Fruit fly (Drosophila melanogaster): ENCODE measurements around the gene CHOp24.

Gene CHOp24

dm6 chrX:4540430-4540932 is at the start of gene CHOp24, which contains the start of gene rb:
CHOp24 (plus strand) TSS chrX:4540908.
rb (minus strand) TSS chrX:4540626.
- TF ChIP-seq CG17801 (GFP tag; optimal IDR thresholded peaks at IDR 0.05; ENCODE audit: partially characterized antibody): peak; percentile 69

DNA sequence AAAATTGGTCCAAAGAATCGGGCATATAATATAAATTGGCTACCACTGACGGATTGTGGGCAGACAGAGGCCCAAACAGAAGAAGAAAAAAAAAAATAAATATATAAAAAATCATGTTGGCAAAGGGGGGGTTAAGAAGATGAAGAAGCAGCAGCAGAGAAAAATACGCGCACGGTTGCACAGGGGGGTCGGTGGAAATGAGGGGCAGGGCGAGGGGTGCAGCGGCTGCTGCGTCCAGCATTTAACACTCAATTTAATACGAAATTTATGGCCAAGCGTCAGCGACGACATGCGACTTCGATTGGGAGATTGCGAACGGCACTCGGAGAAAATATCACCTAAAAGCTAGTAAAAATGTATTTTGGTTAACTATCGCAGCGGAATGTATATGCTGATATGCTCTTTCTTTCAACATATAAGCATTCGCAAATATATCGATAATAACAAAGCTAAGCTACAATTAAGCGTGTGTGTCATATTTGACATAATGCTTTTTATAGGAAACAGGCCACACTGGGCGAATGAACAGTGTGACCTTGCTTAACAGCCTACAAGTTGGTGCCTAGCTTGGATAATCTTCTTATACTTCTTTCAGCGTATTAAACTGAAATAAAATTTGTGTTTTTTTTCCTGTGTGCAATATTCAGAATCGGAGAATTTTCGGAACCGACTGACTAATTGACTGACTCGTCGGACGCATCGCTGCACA is 47.4 kb upstream of the CHOp24 start:
- TF ChIP-seq CG17801 (GFP tag; optimal IDR thresholded peaks at IDR 0.05; ENCODE audit: partially characterized antibody): no peak

DNA sequence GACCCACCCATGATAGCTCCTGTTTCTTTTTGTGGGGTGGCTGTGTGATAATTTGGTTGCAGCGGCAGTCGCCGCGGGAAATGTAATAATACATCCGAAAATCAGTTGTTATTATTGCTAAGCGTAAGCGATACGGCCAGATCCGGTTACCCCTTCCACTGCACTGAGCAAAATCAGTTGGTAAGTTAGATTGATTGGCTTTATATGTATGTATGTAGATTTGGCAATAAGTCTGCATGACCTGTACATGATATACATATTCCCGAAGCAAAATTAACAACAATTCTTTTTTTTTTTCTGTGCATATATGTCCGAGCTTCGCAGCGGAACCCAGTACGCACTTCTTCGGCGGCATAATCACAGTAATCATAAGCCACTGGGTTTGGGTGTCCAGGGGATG is 42.5 kb upstream of the CHOp24 start:
- TF ChIP-seq CG17801 (GFP tag; optimal IDR thresholded peaks at IDR 0.05; ENCODE audit: partially characterized antibody): no peak

DNA sequence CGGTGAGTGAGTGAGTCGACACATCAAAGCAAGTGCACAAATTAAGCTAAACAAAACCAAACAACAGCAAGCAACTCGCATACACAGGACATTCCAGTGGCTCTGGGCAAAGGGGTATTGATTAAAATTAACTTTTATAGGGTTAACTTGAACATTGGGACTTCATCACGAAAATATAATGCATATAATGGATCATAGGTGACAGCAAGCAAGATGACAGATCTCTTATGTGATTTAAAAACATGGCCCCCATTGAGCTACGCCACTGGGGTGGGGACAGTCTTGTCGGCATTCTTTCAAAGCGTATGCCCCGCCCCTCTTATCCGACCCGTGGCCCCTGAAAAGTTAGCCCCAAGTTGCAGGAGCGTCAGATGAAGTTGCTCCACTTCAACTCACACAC is 37.2 kb upstream of the CHOp24 start:
- TF ChIP-seq CG17801 (GFP tag; optimal IDR thresholded peaks at IDR 0.05; ENCODE audit: partially characterized antibody): no peak

- TF ChIP-seq CG17801 (GFP tag; optimal IDR thresholded peaks at IDR 0.05; ENCODE audit: partially characterized antibody): no peak
Observed at dm6 chrX:4505318-4505717, 35.4 kb upstream of the CHOp24 start.

- no peak for TF ChIP-seq CG17801 (GFP tag; optimal IDR thresholded peaks at IDR 0.05; ENCODE audit: partially characterized antibody)
Observed at dm6 chrX:4507121-4507520, 33.6 kb upstream of the CHOp24 start.

dm6 chrX:4508072-4508644 is 32.5 kb upstream of the CHOp24 start:
- TF ChIP-seq CG17801 (GFP tag; optimal IDR thresholded peaks at IDR 0.05; ENCODE audit: partially characterized antibody): no peak

DNA sequence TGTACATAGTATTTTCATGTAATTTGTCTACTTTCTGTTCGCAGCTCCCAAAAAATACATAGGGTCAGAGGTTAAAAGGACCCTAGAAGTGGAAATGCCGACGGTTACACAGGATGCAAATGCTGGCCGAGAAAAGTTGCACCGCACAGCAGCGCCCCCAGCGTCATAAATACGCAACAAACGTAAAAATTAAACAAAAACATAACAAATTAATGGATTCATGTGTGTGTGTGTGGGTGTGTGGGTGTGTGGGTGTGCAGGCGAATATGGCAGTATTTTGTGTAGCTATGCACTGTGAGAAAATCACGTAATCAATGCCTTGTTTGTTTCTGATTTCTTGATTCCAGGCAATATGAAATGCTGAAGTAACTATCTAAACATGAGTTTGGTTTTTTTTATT is 29.1 kb upstream of the CHOp24 start:
- no peak for TF ChIP-seq CG17801 (GFP tag; optimal IDR thresholded peaks at IDR 0.05; ENCODE audit: partially characterized antibody)

dm6 chrX:4520879-4521278 is 19.8 kb upstream of the CHOp24 start:
- TF ChIP-seq CG17801 (GFP tag; optimal IDR thresholded peaks at IDR 0.05; ENCODE audit: partially characterized antibody): no peak

- no peak for TF ChIP-seq CG17801 (GFP tag; optimal IDR thresholded peaks at IDR 0.05; ENCODE audit: partially characterized antibody)
Observed at dm6 chrX:4526754-4527153, 14.0 kb upstream of the CHOp24 start.

DNA sequence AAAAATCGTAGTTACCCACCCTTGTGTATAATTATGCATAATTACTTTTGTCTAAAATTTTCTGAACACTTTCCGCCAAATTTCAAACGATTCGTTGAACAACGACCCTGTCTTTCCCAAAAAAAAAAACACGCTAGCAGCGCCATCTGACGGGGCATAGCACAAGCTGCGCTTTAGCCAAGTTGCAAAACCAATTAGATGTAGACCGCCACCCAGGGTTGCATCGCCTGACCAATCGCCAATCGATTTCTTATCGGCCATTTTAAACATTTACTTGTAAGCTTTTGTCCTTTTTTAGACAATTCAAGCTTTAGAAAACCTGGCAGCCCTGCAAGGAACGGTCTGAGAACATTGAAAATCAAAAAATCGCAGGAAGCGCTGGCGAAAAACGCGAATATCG is 10.8 kb upstream of the CHOp24 start, which contains the start of gene CG3556:
TSS of gene CG3556 (plus strand) at position 323 of the 400 bp plus-strand sequence.
- no peak for TF ChIP-seq CG17801 (GFP tag; optimal IDR thresholded peaks at IDR 0.05; ENCODE audit: partially characterized antibody)

- no peak for TF ChIP-seq CG17801 (GFP tag; optimal IDR thresholded peaks at IDR 0.05; ENCODE audit: partially characterized antibody)
Observed at dm6 chrX:4534002-4534401, 6.7 kb upstream of the CHOp24 start.

dm6 chrX:4542353-4542752 is 1.6 kb downstream of the CHOp24 start, which contains the start of gene CG3568:
CG3568 (plus strand) TSS chrX:4542630.
- TF ChIP-seq CG17801 (GFP tag; optimal IDR thresholded peaks at IDR 0.05; ENCODE audit: partially characterized antibody): no peak

DNA sequence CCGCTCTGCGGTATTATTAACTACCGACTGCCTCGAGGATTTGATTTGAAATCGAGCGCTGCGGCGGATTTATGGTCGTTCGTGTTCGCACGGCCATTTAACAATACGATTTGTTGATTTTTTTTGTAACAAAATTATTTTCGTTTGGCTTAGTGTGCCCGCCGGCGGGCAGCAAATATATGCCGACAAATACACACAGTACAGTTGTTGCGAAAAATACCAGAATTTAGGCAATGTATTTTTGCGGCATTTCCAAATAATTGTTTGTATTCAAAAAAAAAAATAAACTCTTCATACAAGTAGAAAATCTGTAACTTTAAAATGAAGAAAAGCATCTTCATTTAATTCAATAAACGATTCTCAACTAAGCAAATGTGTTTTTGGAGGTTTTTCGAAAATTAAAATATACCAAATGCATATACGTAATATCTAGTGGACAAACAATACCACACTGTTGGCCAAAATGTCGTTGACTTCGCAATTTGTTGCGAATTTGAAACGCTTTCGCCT is 8.0 kb downstream of the CHOp24 start, which contains the start of the genes Usf and CG15912:
TSS of gene Usf (minus strand) at position 184 of the 510 bp plus-strand sequence.
TSS of gene CG15912 (plus strand) at position 460 of the 510 bp plus-strand sequence.
- no peak for TF ChIP-seq CG17801 (GFP tag; optimal IDR thresholded peaks at IDR 0.05; ENCODE audit: partially characterized antibody)

dm6 chrX:4551717-4552116 is 11.0 kb downstream of the CHOp24 start, which contains the start of the genes CG11436 and CG3527:
CG11436 (minus strand) TSS chrX:4551878.
CG3527 (plus strand) TSS chrX:4551973.
- TF ChIP-seq CG17801 (GFP tag; optimal IDR thresholded peaks at IDR 0.05; ENCODE audit: partially characterized antibody): no peak

DNA sequence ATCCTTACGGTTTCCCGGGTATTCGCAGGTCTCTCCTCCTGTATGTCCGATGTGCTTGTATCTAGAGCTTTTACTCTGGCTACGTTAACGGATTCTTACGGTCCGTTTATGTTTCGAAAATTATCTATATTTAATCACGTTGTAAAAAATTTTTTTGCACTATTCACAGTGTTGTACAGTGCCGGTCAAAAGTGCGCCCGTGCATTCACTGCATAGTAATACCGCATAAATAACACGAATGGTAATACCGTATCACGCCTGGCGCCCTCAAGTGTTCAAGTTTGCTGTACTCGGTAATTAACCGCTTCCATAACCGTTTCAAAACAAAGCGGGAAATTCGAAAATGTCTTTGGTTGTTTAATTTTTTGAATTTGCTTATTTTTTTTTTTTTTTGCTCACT is 13.3 kb downstream of the CHOp24 start, which contains the start of gene CG11444:
TSS of gene CG11444 (minus strand) at position 400 of the 400 bp plus-strand sequence.
- peak; percentile 58 for TF ChIP-seq CG17801 (GFP tag; optimal IDR thresholded peaks at IDR 0.05; ENCODE audit: partially characterized antibody)
